Worm (Caenorhabditis elegans) whole organism, L3 larva: ENCODE data around the gene C06B8.3.

Experiments
- ceh-28 ChIP-seq: fragments of 150-350 bp; optimal IDR thresholded peaks from 2 replicates; lab custom pipeline; 2014; ENCODE audit warnings: missing biosample characterization, missing genetic modification reagents, missing genetic modification characterization
- egl-27 ChIP-seq: sonication (generic microtip); optimal IDR thresholded peaks from 4 replicates; lab custom pipeline; 2017; ENCODE audit warnings: missing biosample characterization, missing genetic modification reagents, missing genetic modification characterization
- elt-1 ChIP-seq: fragments of 150-350 bp; optimal IDR thresholded peaks from 2 replicates; lab custom pipeline; 2014; ENCODE audit warnings: missing biosample characterization, missing genetic modification characterization
- fkh-10 ChIP-seq: sonication (generic microtip); optimal IDR thresholded peaks from 2 replicates; lab custom pipeline; 2017; ENCODE audit warnings: missing biosample characterization, missing genetic modification reagents, missing genetic modification characterization
- jun-1 ChIP-seq: fragments of 150-350 bp; optimal IDR thresholded peaks from 2 replicates; lab custom pipeline; 2014; ENCODE audit warnings: missing biosample characterization, missing genetic modification reagents, missing genetic modification characterization
- lin-39 ChIP-seq: fragments of 150-350 bp; optimal IDR thresholded peaks from 2 replicates; lab custom pipeline; 2018; ENCODE audit warnings: missing biosample characterization, missing genetic modification reagents, missing genetic modification characterization
- nhr-23 ChIP-seq: fragments of 150-350 bp; optimal IDR thresholded peaks from 2 replicates; lab custom pipeline; 2014; ENCODE audit warnings: missing biosample characterization, missing genetic modification reagents, missing genetic modification characterization
- unc-39 ChIP-seq: sonication (generic microtip); optimal IDR thresholded peaks from 4 replicates; lab custom pipeline; 2017; ENCODE audit warnings: missing biosample characterization, missing genetic modification characterization
- ztf-11 ChIP-seq: fragments of 150-350 bp; optimal IDR thresholded peaks from 2 replicates; lab custom pipeline; 2014; ENCODE audit warnings: missing biosample characterization, missing genetic modification characterization

DNA sequence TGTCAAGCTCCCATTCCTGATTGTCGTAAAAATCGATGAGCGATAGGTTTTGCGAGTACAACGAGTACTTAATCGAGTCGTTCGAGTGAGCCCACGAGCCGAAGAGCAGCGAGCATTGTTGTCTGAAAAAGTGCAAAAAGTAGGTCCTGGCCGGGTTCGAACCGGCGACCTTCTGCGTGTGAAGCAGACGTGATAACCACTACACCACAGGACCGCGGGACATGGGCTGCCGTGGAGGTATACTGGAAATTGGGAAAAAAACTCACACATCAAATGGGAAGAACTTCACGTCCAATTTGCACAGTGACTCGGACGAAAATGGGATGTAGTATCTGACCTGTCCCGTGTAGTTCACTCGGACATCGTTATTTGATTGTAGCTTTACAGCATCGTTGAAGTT, 30.9 kb upstream of the C06B8.3 start:
- TF ChIP-seq elt-1 (tag; lab: Kevin White, UChicago) (no peak), nhr-23 (tag; lab: Kevin White, UChicago) (no peak), fkh-10 (GFP tag; lab: Kevin White, UChicago) (no peak), jun-1 (tag; lab: Kevin White, UChicago) (no peak), unc-39 (tag; lab: Kevin White, UChicago) (no peak), egl-27 (no peak), ceh-28 (tag; lab: Kevin White, UChicago) (no peak), ztf-11 (tag; lab: Kevin White, UChicago) (no peak), lin-39 (tag; lab: Kevin White, UChicago) (no peak)
